Worm (Caenorhabditis elegans): ENCODE measurements around the gene sfxn-1.4.

Gene sfxn-1.4

DNA sequence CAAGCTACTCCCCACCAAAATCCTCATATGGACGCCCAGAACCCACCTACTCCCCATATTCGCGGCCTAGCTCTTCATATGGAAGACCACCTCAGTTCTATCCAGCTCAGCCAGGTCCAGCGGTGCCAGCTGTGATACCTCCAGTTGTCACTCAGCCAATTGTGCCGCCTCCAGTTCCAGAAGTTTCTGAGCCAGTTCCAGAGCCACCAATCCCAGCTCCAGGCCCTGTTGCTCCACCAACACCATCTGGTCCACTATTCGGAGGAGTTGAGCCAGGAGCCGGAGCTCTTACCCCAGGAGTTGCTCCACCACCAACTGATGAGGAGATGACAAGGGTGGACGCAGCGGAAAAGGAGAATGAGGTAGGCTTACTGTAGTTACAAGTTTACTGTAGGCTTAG lies 40.6 kb upstream of the sfxn-1.4 start:
- TF ChIP-seq nfya-1 (tag; optimal IDR thresholded peaks at IDR 0.05; ENCODE audit: insufficient read depth) (no peak), ama-1 (optimal IDR thresholded peaks at IDR 0.05) (no peak), skn-1 (tag; optimal IDR thresholded peaks at IDR 0.05) (no peak), daf-12 (tag; optimal IDR thresholded peaks at IDR 0.05) (no peak), nhr-43 (tag; optimal IDR thresholded peaks at IDR 0.05; ENCODE audit: poor library complexity, severe bottlenecking) (no peak), nhr-11 (tag; optimal IDR thresholded peaks at IDR 0.05) (no peak), elt-3 (tag; optimal IDR thresholded peaks at IDR 0.05) (no peak), nhr-28 (tag; optimal IDR thresholded peaks at IDR 0.05) (no peak), ceh-16 (tag; optimal IDR thresholded peaks at IDR 0.05) (no peak), elt-2 (tag; optimal IDR thresholded peaks at IDR 0.05) (no peak), egl-5 (tag; optimal IDR thresholded peaks at IDR 0.05) (no peak), pha-4 (tag; optimal IDR thresholded peaks at IDR 0.05) (no peak), aly-2 (tag; optimal IDR thresholded peaks at IDR 0.05) (no peak)

DNA sequence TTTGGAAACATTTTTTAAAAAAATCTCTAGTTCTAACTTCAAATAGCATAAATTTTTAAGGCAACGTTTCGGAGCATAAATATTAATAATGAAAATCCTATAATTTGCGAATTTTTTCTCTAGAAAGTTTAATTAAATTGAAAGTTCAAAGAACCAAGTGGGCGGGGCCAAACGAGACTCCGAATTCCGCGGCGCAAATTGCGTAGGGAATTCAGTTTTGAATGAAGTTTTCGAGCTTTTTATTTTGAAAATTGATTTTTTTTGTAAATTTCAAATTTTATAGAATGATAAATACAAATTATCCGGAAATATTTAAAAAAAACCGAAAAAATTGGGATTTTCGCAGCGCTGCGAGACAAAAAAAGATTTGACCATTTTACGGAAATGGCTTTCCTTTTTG lies 39.8 kb upstream of the sfxn-1.4 start:
- no peak for TF ChIP-seq unc-39 (tag; optimal IDR thresholded peaks at IDR 0.05)
- TF ChIP-seq nhr-25 (tag; optimal IDR thresholded peaks at IDR 0.05): no peak
- TF ChIP-seq fkh-2 (tag; optimal IDR thresholded peaks at IDR 0.05): no peak
- no peak for TF ChIP-seq nhr-237 (tag; optimal IDR thresholded peaks at IDR 0.05)
- TF ChIP-seq ceh-9 (tag; optimal IDR thresholded peaks at IDR 0.05): no peak
- TF ChIP-seq nhr-67 (tag; optimal IDR thresholded peaks at IDR 0.05): no peak
- TF ChIP-seq lin-15B (tag; optimal IDR thresholded peaks at IDR 0.05): no peak
- TF ChIP-seq egl-5 (tag; optimal IDR thresholded peaks at IDR 0.05): no peak
- no peak for TF ChIP-seq pqm-1 (tag; optimal IDR thresholded peaks at IDR 0.05)
- TF ChIP-seq mdl-1 (tag; optimal IDR thresholded peaks at IDR 0.05): no peak
- no peak for TF ChIP-seq fos-1 (tag; optimal IDR thresholded peaks at IDR 0.05)
- TF ChIP-seq nhr-23 (tag; optimal IDR thresholded peaks at IDR 0.05): no peak

DNA sequence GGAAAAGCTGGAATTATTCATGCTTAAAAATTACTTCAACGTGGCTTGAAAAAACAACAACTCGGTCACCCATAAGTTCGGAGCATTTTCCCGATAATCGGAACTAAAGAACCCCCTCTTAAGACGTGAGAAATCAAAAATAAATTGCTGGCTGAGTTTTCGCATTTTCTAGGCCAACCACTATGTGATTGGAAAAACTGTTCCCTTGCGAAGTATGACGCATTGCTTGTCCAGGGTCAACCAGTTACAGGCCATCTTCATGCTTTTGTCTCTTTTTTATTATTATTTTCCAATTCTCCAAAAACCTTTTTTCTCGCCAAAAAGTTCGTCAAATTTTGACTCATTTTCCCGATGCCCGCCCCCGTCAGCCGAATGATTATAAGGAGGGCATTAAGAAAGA lies 39.1 kb upstream of the sfxn-1.4 start, which contains the start of gene F13D12.3:
F13D12.3 (plus strand) TSS at position 301 of the 400 bp plus-strand sequence.
- TF ChIP-seq unc-62 (GFP tag; optimal IDR thresholded peaks at IDR 0.05) (no peak), egl-27 (tag; optimal IDR thresholded peaks at IDR 0.05) (no peak), fkh-2 (tag; optimal IDR thresholded peaks at IDR 0.05) (no peak), lin-39 (tag; optimal IDR thresholded peaks at IDR 0.05) (no peak), ztf-11 (tag; optimal IDR thresholded peaks at IDR 0.05) (no peak), aly-2 (tag; optimal IDR thresholded peaks at IDR 0.05) (no peak), mdl-1 (tag; optimal IDR thresholded peaks at IDR 0.05) (no peak), fkh-10 (GFP tag; optimal IDR thresholded peaks at IDR 0.05) (no peak), ceh-9 (tag; optimal IDR thresholded peaks at IDR 0.05) (no peak), ZK546.5 (tag; optimal IDR thresholded peaks at IDR 0.05) (no peak), nhr-77 (tag; optimal IDR thresholded peaks at IDR 0.05) (no peak), daf-12 (tag; optimal IDR thresholded peaks at IDR 0.05) (no peak)

DNA sequence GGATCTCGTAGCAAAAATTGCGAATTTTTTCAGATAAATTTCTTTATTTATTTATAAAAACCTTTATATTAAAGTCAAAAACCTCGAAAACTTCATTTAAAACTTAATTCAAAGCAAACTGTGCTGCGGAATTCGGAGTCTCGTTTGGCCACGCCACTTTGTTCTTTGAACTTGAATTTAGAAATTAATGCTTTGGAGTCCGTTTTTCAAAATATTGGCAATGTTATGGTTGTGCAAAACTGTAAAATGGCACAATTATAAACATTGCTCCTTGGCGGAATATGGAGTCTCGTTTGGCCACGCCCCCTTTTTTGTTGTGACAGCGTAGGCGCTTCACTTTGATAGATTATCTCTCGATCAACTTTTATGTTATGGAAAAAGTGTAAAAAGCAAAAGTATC lies 38.5 kb upstream of the sfxn-1.4 start:
- no peak for TF ChIP-seq nhr-25 (tag; optimal IDR thresholded peaks at IDR 0.05)
- no peak for TF ChIP-seq egl-27 (tag; optimal IDR thresholded peaks at IDR 0.05)
- TF ChIP-seq ztf-11 (tag; optimal IDR thresholded peaks at IDR 0.05): no peak

DNA sequence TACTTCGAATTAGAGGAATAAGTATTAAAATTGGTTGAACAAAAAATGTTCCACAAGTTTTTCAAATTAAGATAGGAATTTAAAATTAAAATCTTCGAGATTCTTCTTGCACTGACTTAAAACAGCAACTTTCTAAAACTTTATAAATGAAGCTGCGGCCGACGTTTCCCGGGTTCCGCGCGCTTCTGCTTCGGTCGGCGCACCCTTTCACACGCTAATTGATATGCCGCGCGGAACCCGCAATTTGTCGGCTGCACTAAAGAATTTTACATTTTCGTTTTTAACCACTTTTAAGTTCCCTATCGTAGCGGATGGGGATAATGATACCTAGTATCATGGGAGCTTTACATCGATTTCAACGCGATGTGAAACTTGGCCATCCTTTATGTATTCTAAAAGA lies 33.7 kb upstream of the sfxn-1.4 start:
- TF ChIP-seq fos-1 (tag; optimal IDR thresholded peaks at IDR 0.05) (no peak), snpc-4 (tag; optimal IDR thresholded peaks at IDR 0.05) (peak; percentile 50)

DNA sequence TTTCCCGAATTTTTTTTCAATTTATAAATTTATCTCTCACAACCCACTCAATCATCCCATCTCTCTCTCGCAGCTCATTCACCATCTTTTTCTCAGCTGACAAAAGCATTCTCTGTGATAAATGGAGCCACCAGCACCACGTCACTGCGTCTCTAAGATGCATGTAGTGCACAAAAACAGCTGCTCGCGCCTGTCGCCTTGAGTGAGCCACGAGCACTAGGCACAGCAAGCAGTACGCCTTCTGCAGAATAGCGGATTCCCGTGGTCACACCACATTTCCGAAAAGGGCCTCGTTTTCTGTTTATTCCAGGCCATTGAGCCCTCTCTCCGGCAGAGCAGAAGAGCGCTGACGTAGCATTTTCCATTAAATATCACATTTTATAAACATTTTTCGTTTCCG lies 32.5 kb upstream of the sfxn-1.4 start, which contains the start of gene F13D12.10:
F13D12.10 (plus strand) TSS at position 231 of the 400 bp plus-strand sequence.
- TF ChIP-seq nhr-12 (tag; optimal IDR thresholded peaks at IDR 0.05) (no peak), lin-15B (tag; optimal IDR thresholded peaks at IDR 0.05) (no peak), nhr-67 (tag; optimal IDR thresholded peaks at IDR 0.05) (no peak), unc-62 (GFP tag; optimal IDR thresholded peaks at IDR 0.05) (no peak), nhr-28 (tag; optimal IDR thresholded peaks at IDR 0.05) (no peak), lin-39 (tag; optimal IDR thresholded peaks at IDR 0.05) (peak; percentile 55), zag-1 (tag; optimal IDR thresholded peaks at IDR 0.05) (no peak), nhr-11 (tag; optimal IDR thresholded peaks at IDR 0.05) (no peak), fos-1 (tag; optimal IDR thresholded peaks at IDR 0.05) (no peak), ztf-11 (tag; optimal IDR thresholded peaks at IDR 0.05) (no peak), nhr-43 (tag; optimal IDR thresholded peaks at IDR 0.05; ENCODE audit: poor library complexity, severe bottlenecking) (no peak), eor-1 (tag; optimal IDR thresholded peaks at IDR 0.05) (no peak), fkh-2 (tag; optimal IDR thresholded peaks at IDR 0.05) (no peak), nfya-1 (tag; optimal IDR thresholded peaks at IDR 0.05; ENCODE audit: insufficient read depth) (peak; percentile 14), ama-1 (optimal IDR thresholded peaks at IDR 0.05) (no peak), ceh-16 (tag; optimal IDR thresholded peaks at IDR 0.05) (no peak)
